Fruit fly (Drosophila melanogaster) whole organism, embryonic: ENCODE data around the gene Sec63.

ENCODE experiments used
- Adf1 ChIP-seq: fragments of 200-800 bp; sonication (Bioruptor generic); IDR thresholded peaks from 2 replicates; pipeline ENCODE4 v1.3.6; 2022; ENCODE audit warnings: missing biosample characterization, missing genetic modification characterization
- Awh ChIP-seq: fragments of 200-800 bp; sonication (Bioruptor generic); IDR thresholded peaks from 2 replicates; pipeline ENCODE4, ENCODE4 v1.3.6; 2022; ENCODE audit warnings: missing biosample characterization, missing genetic modification characterization
- Blimp-1 ChIP-seq: fragments of 200-800 bp; sonication (Bioruptor generic); optimal IDR thresholded peaks from 3 replicates; lab custom pipeline; 2018; ENCODE audit warnings: missing biosample characterization, missing genetic modification characterization, mild to moderate bottlenecking, moderate library complexity, missing genetic modification reagents
- CG10321 ChIP-seq: fragments of 200-800 bp; sonication (Bioruptor generic); IDR thresholded peaks from 2 replicates; pipeline ENCODE4 v1.3.6; 2022; ENCODE audit warnings: missing biosample characterization, missing genetic modification characterization
- CG12071 ChIP-seq: fragments of 200-800 bp; sonication (Bioruptor generic); optimal IDR thresholded peaks from 3 replicates; lab custom pipeline; 2018; ENCODE audit warnings: missing biosample characterization, mild to moderate bottlenecking, missing genetic modification characterization
- CG13287 ChIP-seq: fragments of 200-800 bp; sonication (Bioruptor generic); IDR thresholded peaks from 2 replicates; pipeline ENCODE4 v1.3.6; 2022; ENCODE audit warnings: missing biosample characterization, missing genetic modification characterization; ENCODE audit not compliant: partially characterized antibody
- CG15696 ChIP-seq: fragments of 200-800 bp; sonication (Bioruptor generic); optimal IDR thresholded peaks from 2 replicates; lab custom pipeline; 2019; ENCODE audit warnings: missing biosample characterization, mild to moderate bottlenecking, missing genetic modification characterization, moderate library complexity
- CG17328 ChIP-seq: fragments of 200-800 bp; sonication (Bioruptor generic); IDR thresholded peaks from 2 replicates; pipeline ENCODE4 v1.3.6; 2022; ENCODE audit warnings: missing biosample characterization, missing genetic modification characterization
- CG17568 ChIP-seq: fragments of 200-800 bp; sonication (Bioruptor generic); optimal IDR thresholded peaks from 2 replicates; lab custom pipeline; 2018; ENCODE audit warnings: missing biosample characterization, mild to moderate bottlenecking, missing genetic modification characterization, moderate library complexity
- CG18476 ChIP-seq: fragments of 200-800 bp; sonication (Bioruptor generic); optimal IDR thresholded peaks from 2 replicates; lab custom pipeline; 2016; ENCODE audit warnings: missing biosample characterization, mild to moderate bottlenecking, missing genetic modification characterization
- CG2678 ChIP-seq: fragments of 200-800 bp; sonication (Bioruptor generic); optimal IDR thresholded peaks from 3 replicates; lab custom pipeline; 2019; ENCODE audit warnings: missing biosample characterization, mild to moderate bottlenecking, missing genetic modification characterization, moderate library complexity
- CG31224 ChIP-seq: fragments of 200-800 bp; sonication (Bioruptor generic); IDR thresholded peaks from 2 replicates; pipeline ENCODE4 v1.3.6; 2022; ENCODE audit warnings: missing biosample characterization, missing genetic modification characterization
- CG31365 ChIP-seq: fragments of 200-800 bp; sonication (Bioruptor generic); optimal IDR thresholded peaks from 2 replicates; lab custom pipeline; 2018; ENCODE audit warnings: missing biosample characterization, mild to moderate bottlenecking, missing genetic modification characterization
- CG32767 ChIP-seq: fragments of 200-800 bp; sonication (Bioruptor generic); IDR thresholded peaks from 2 replicates; pipeline ENCODE4 v1.3.6; 2022; ENCODE audit warnings: missing biosample characterization, missing genetic modification characterization
- CG3407 ChIP-seq: fragments of 200-800 bp; sonication (Bioruptor generic); optimal IDR thresholded peaks from 2 replicates; lab custom pipeline; 2018; ENCODE audit warnings: missing biosample characterization, mild to moderate bottlenecking, missing genetic modification characterization
- CG4360 ChIP-seq: fragments of 200-800 bp; sonication (Bioruptor generic); IDR thresholded peaks from 2 replicates; pipeline ENCODE4 v1.3.6; 2022; ENCODE audit warnings: missing biosample characterization, missing genetic modification characterization
- CG5953 ChIP-seq: fragments of 200-800 bp; sonication (Bioruptor generic); IDR thresholded peaks from 2 replicates; pipeline ENCODE4 v1.3.6; 2022; ENCODE audit warnings: missing biosample characterization, missing genetic modification characterization
- CG7928 ChIP-seq: fragments of 200-800 bp; sonication (Bioruptor generic); optimal IDR thresholded peaks from 2 replicates; lab custom pipeline; 2017; ENCODE audit warnings: missing biosample characterization, mild to moderate bottlenecking, missing genetic modification characterization
- CG7963 ChIP-seq: fragments of 200-800 bp; sonication (Bioruptor generic); IDR thresholded peaks from 3 replicates; pipeline ENCODE4 v1.3.6; 2022; ENCODE audit warnings: missing biosample characterization, missing genetic modification characterization; ENCODE audit not compliant: partially characterized antibody
- CG9215 ChIP-seq: fragments of 200-800 bp; sonication (Bioruptor generic); IDR thresholded peaks from 2 replicates; pipeline ENCODE4 v1.3.6; 2022; ENCODE audit warnings: missing biosample characterization, missing genetic modification characterization
- CG9727 ChIP-seq: fragments of 200-800 bp; sonication (Bioruptor generic); optimal IDR thresholded peaks from 3 replicates; lab custom pipeline; 2017; ENCODE audit warnings: missing biosample characterization, mild to moderate bottlenecking, missing genetic modification characterization
- D ChIP-seq, 2 experiments: fragments of 200-800 bp in 1 of 2; fragments of >200 bp in 1 of 2; sonication (Bioruptor generic) in 1 of 2; optimal IDR thresholded peaks; 2 replicates in 1 of 2; 3 replicates in 1 of 2; lab custom pipeline; 2017; ENCODE audit warnings: mild to moderate bottlenecking in 1 of 2, missing biosample characterization in 1 of 2, missing genetic modification characterization in 1 of 2, missing genetic modification reagents in 1 of 2
- Gsc ChIP-seq: fragments of 200-800 bp; sonication (Bioruptor generic); IDR thresholded peaks from 2 replicates; pipeline ENCODE4 v1.3.6; 2022; ENCODE audit warnings: missing biosample characterization, missing genetic modification characterization
- NC2α ChIP-seq: fragments of 200-800 bp; sonication (Bioruptor generic); optimal IDR thresholded peaks from 2 replicates; lab custom pipeline; 2016; ENCODE audit warnings: missing biosample characterization, missing genetic modification characterization
- NFAT ChIP-seq: fragments of 200-800 bp; sonication (Bioruptor generic); IDR thresholded peaks from 2 replicates; pipeline ENCODE4 v1.3.6; 2022; ENCODE audit warnings: missing biosample characterization, missing genetic modification characterization
- Opbp ChIP-seq: fragments of 200-800 bp; sonication (Bioruptor generic); IDR thresholded peaks from 3 replicates; pipeline ENCODE4 v1.3.6; 2022; ENCODE audit warnings: missing biosample characterization, missing genetic modification characterization; ENCODE audit not compliant: partially characterized antibody
- Rfx ChIP-seq: fragments of 200-800 bp; sonication (Bioruptor generic); IDR thresholded peaks from 2 replicates; pipeline ENCODE4 v1.3.6; 2022; ENCODE audit warnings: missing biosample characterization, missing genetic modification characterization
- ash1 ChIP-seq: fragments of 200-800 bp; sonication (Bioruptor generic); optimal IDR thresholded peaks from 2 replicates; lab custom pipeline; 2018; ENCODE audit warnings: missing biosample characterization, mild to moderate bottlenecking, missing genetic modification characterization
- cato ChIP-seq: fragments of 200-800 bp; sonication (Bioruptor generic); optimal IDR thresholded peaks from 2 replicates; lab custom pipeline; 2016; ENCODE audit warnings: missing biosample characterization, missing genetic modification characterization, borderline replicate concordance
- corto ChIP-seq: fragments of 200-800 bp; sonication (Bioruptor generic); optimal IDR thresholded peaks from 2 replicates; lab custom pipeline; 2016; ENCODE audit warnings: missing biosample characterization, mild to moderate bottlenecking, missing genetic modification characterization, moderate library complexity
- dati ChIP-seq: fragments of 200-800 bp; sonication (Bioruptor generic); IDR thresholded peaks from 2 replicates; pipeline ENCODE4 v1.3.6; 2022; ENCODE audit warnings: missing biosample characterization, missing genetic modification characterization
- eve ChIP-seq, 2 experiments: fragments of >200 bp; optimal IDR thresholded peaks; 2 replicates each; lab custom pipeline; 2017; ENCODE audit warnings: missing biosample characterization in 2 of 2, missing genetic modification characterization in 2 of 2
- exex ChIP-seq: fragments of 200-800 bp; sonication (Bioruptor generic); optimal IDR thresholded peaks from 4 replicates; lab custom pipeline; 2018; ENCODE audit warnings: missing biosample characterization, mild to moderate bottlenecking, missing genetic modification characterization, moderate library complexity
- fd102C ChIP-seq: fragments of 200-800 bp; sonication (Bioruptor generic); optimal IDR thresholded peaks from 2 replicates; lab custom pipeline; 2018; ENCODE audit warnings: missing biosample characterization, mild to moderate bottlenecking, missing genetic modification characterization, moderate library complexity
- ham ChIP-seq: fragments of 200-800 bp; sonication (Bioruptor generic); IDR thresholded peaks from 2 replicates; pipeline ENCODE4 v1.3.6; 2022; ENCODE audit warnings: missing biosample characterization, missing genetic modification characterization
- hth ChIP-seq: fragments of >200 bp; optimal IDR thresholded peaks from 2 replicates; lab custom pipeline; 2017; ENCODE audit warnings: inconsistent platforms
- lab ChIP-seq: fragments of 200-800 bp; sonication (Bioruptor generic); optimal IDR thresholded peaks from 3 replicates; lab custom pipeline; 2017; ENCODE audit warnings: missing biosample characterization, missing genetic modification characterization, mild to moderate bottlenecking, moderate library complexity, missing genetic modification reagents
- nom ChIP-seq: fragments of 200-800 bp; sonication (Bioruptor generic); optimal IDR thresholded peaks from 2 replicates; lab custom pipeline; 2017; ENCODE audit warnings: missing biosample characterization, missing genetic modification characterization, mild to moderate bottlenecking, moderate library complexity, missing genetic modification reagents
- oc ChIP-seq: fragments of 200-800 bp; sonication (Bioruptor generic); optimal IDR thresholded peaks from 2 replicates; lab custom pipeline; 2018; ENCODE audit warnings: missing biosample characterization, mild to moderate bottlenecking, missing genetic modification characterization, moderate library complexity
- salm ChIP-seq: fragments of 200-800 bp; sonication (Bioruptor generic); optimal IDR thresholded peaks from 2 replicates; lab custom pipeline; 2018; ENCODE audit warnings: missing biosample characterization, mild to moderate bottlenecking, missing genetic modification characterization
- sd ChIP-seq: fragments of 200-800 bp; sonication (Bioruptor generic); optimal IDR thresholded peaks from 3 replicates; lab custom pipeline; 2018; ENCODE audit warnings: missing biosample characterization, mild to moderate bottlenecking, missing genetic modification characterization, moderate library complexity
- sens-2 ChIP-seq: fragments of 200-800 bp; sonication (Bioruptor generic); IDR thresholded peaks from 2 replicates; pipeline ENCODE4 v1.3.6; 2022; ENCODE audit warnings: missing biosample characterization, missing genetic modification characterization
- ssp ChIP-seq: fragments of 200-800 bp; sonication (Bioruptor generic); IDR thresholded peaks from 2 replicates; pipeline ENCODE4 v1.3.6; 2022; ENCODE audit warnings: missing biosample characterization, missing genetic modification characterization
- sug ChIP-seq: fragments of 200-800 bp; optimal IDR thresholded peaks from 2 replicates; lab custom pipeline; 2019; ENCODE audit warnings: missing biosample characterization, mild to moderate bottlenecking, missing genetic modification characterization, moderate library complexity
- z ChIP-seq: fragments of 200-800 bp; sonication (Bioruptor generic); IDR thresholded peaks from 3 replicates; pipeline ENCODE4 v1.3.6; 2022; ENCODE audit warnings: missing biosample characterization, missing genetic modification characterization
- zen2 ChIP-seq: fragments of 200-800 bp; sonication (Bioruptor generic); IDR thresholded peaks from 3 replicates; pipeline ENCODE4 v1.3.6; 2022; ENCODE audit warnings: missing biosample characterization, missing genetic modification characterization; ENCODE audit not compliant: partially characterized antibody

Sec63 gene

DNA sequence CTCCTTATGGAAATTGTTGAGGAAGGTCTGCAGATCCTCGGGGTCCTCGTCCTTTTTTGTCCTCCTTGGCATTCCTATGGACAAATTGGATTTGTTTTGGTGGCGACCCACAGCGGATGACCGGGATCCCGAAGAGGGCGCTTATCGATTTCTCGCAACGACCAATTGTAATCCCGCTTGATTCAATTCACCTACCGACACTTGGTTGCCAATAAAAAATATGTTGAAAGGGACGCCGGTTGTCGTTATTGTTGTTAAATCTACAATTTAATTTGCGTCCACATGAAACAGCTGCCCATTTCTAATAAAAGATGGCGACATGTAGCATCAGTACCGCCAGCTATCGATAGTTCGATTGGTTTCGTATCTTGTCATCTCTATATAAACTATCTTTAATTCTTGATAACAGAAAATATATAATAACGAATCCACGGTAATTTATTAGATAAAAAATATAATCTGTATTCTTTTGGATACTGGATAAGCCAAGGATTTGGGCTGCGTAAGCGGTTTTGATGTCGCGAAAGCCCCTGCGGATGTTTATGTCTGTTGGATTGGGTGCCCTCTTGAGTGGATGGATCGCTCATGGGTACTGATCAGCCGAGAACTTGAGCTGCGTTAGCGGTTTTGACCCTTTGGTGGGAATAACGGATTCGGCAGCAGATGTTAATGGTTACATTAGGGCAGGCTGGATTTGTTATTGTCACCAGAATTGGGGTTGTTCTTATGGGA lies 3.8 kb upstream of the Sec63 start, which contains the start of gene CTCF (continued):
- no peak for TF ChIP-seq CG2678 (tag; lab: Kevin White, UChicago)
- TF ChIP-seq ash1 (GFP tag; lab: Kevin White, UChicago), result no peak
- no peak for TF ChIP-seq cato (GFP tag; lab: Kevin White, UChicago)
- peak; percentile 38 for TF ChIP-seq CG15696 (tag; lab: Kevin White, UChicago)
- peak; percentile 58 for TF ChIP-seq D (optimal IDR thresholded peaks at IDR 0.05; lab: Kevin White, UChicago)
- TF ChIP-seq D (GFP tag; optimal IDR thresholded peaks at IDR 0.05; lab: Kevin White, UChicago), result peak; percentile 1
- TF ChIP-seq sug (tag; lab: Kevin White, UChicago), result peak; percentile 47
- TF ChIP-seq ham (GFP tag; lab: Robert Waterston, UW), result no peak

DNA sequence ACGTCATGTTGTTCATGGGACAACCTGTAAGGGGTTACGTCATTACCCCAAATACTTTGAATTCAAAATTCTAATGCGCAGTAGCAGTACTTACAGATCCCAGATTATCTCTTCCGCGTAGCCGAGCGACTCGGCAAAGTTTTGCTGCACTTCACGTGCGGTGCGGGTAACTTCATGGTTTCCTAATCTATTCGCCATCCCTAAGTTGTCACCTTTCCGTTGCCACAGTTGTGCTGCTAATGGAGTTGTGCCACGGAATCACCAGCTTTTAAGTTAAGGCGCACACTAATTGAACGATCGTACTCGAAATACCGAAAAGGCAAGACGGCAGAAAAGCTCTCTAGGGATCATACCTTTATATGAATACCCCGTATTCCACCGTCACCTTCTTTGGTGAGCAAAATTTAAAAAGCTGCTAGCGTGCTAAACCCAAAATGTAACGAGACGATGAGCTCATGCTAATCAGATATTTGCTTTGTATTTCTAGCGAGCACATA lies 486 bp upstream of the Sec63 start, which contains the start of gene pst:
pst (minus strand) TSS at position 437 of the 497 bp plus-strand sequence.
- no peak for TF ChIP-seq hth (lab: Kevin White, UChicago)
- peak; percentile 14 for TF ChIP-seq NC2α (GFP tag; lab: Kevin White, UChicago)
- TF ChIP-seq Adf1 (GFP tag; lab: Robert Waterston, UW), result peak; percentile 24; the same call in 1 of the 2 replicates
- no peak for TF ChIP-seq ssp (GFP tag; lab: Robert Waterston, UW)
- TF ChIP-seq sd (tag; lab: Kevin White, UChicago), result peak; percentile 44
- TF ChIP-seq sens-2, result peak; percentile 6; the same call in 1 of the 2 replicates
- TF ChIP-seq CG10321, result peak; percentile 18; the same call in 1 of the 2 replicates
- TF ChIP-seq z (GFP tag; lab: Robert Waterston, UW), result no peak
- TF ChIP-seq Blimp-1 (GFP tag; lab: Kevin White, UChicago), result no peak
- TF ChIP-seq CG31365, result no peak
- TF ChIP-seq CG7928 (GFP tag; lab: Kevin White, UChicago), result peak; percentile 66
- TF ChIP-seq CG17568 (GFP tag; lab: Kevin White, UChicago), result peak; percentile 62
- TF ChIP-seq dati (GFP tag; lab: Robert Waterston, UW), result no peak
- TF ChIP-seq CG12071 (GFP tag; lab: Kevin White, UChicago), result peak; percentile 52
- TF ChIP-seq Awh (GFP tag; lab: Robert Waterston, UW), result 0 out of 2 replicates have a peak, but pooled peaks have one; percentile 8
- 0 out of 3 replicates have a peak, but pooled peaks have one; percentile 53 for TF ChIP-seq Opbp (GFP tag; lab: Robert Waterston, UW)
- TF ChIP-seq CG4360 (GFP tag; lab: Robert Waterston, UW), result no peak
- 0 out of 2 replicates have a peak, but pooled peaks have one; percentile 9 for TF ChIP-seq CG17328 (GFP tag; lab: Robert Waterston, UW)
- TF ChIP-seq zen2 (GFP tag; lab: Robert Waterston, UW), result 0 out of 3 replicates have a peak, but pooled peaks have one; percentile 15
- TF ChIP-seq salm (tag; lab: Kevin White, UChicago), result no peak
- peak; percentile 29 for TF ChIP-seq CG9727 (GFP tag; lab: Kevin White, UChicago)
- no peak for TF ChIP-seq CG13287 (GFP tag; lab: Robert Waterston, UW)
- no peak; the same call in 1 of the 2 replicates for TF ChIP-seq CG5953 (GFP tag; lab: Robert Waterston, UW)
- no peak for TF ChIP-seq CG7963
- peak; percentile 64 for TF ChIP-seq exex
- no peak for TF ChIP-seq corto (GFP tag; lab: Kevin White, UChicago)
- TF ChIP-seq CG3407 (GFP tag; lab: Kevin White, UChicago), result no peak
- no peak for TF ChIP-seq CG9215
- TF ChIP-seq eve (GFP tag; optimal IDR thresholded peaks at IDR 0.05; lab: Kevin White, UChicago), result no peak
- TF ChIP-seq CG31224 (GFP tag; lab: Robert Waterston, UW), result no peak
- peak; percentile 69 for TF ChIP-seq lab (GFP tag; lab: Kevin White, UChicago)
- no peak for TF ChIP-seq Gsc (GFP tag; lab: Robert Waterston, UW)
- TF ChIP-seq nom (GFP tag; lab: Kevin White, UChicago), result peak; percentile 43
- peak; percentile 27; the same call in 1 of the 2 replicates for TF ChIP-seq Rfx (GFP tag; lab: Robert Waterston, UW)
- TF ChIP-seq oc (tag; lab: Kevin White, UChicago), result peak; percentile 45
- no peak for TF ChIP-seq CG32767 (GFP tag; lab: Robert Waterston, UW)
- peak; percentile 44; the same call in 1 of the 2 replicates for TF ChIP-seq NFAT
- no peak for TF ChIP-seq fd102C (GFP tag; lab: Kevin White, UChicago)
- TF ChIP-seq CG18476 (GFP tag; lab: Kevin White, UChicago), result no peak
